Worm (Caenorhabditis elegans) whole organism, mixed stage, embryonic: ENCODE results near the gene Y55F3AM.9.
"Not testable (repeated sequence)": the region's sequence is repeated elsewhere in the genome, so short reads cannot be mapped to it uniquely, and the experiment has no call there.

Experiments
- M03D4.4 ChIP-seq: sonication (generic microtip); optimal IDR thresholded peaks from 2 replicates; lab custom pipeline; 2017; ENCODE audit warnings: mild to moderate bottlenecking, missing genetic modification characterization, missing compliant biosample characterization
- bed-3 ChIP-seq: fragments of 200-800 bp; sonication (Bioruptor generic); optimal IDR thresholded peaks from 3 replicates; lab custom pipeline; 2018; ENCODE audit warnings: mild to moderate bottlenecking, missing genetic modification characterization, moderate library complexity, missing compliant biosample characterization
- blmp-1 ChIP-seq: fragments of 150-350 bp; optimal IDR thresholded peaks from 2 replicates; lab custom pipeline; 2014; ENCODE audit warnings: missing biosample characterization, missing genetic modification characterization
- ceh-39 ChIP-seq: fragments of 150-350 bp; optimal IDR thresholded peaks from 2 replicates; lab custom pipeline; 2014; ENCODE audit warnings: missing biosample characterization, missing genetic modification characterization
- ceh-43 ChIP-seq: fragments of 200-800 bp; sonication (Bioruptor generic); optimal IDR thresholded peaks from 2 replicates; lab custom pipeline; 2018; ENCODE audit warnings: mild to moderate bottlenecking, missing genetic modification characterization, moderate library complexity, missing compliant biosample characterization
- ceh-83 ChIP-seq: fragments of 200-800 bp; sonication (Bioruptor generic); optimal IDR thresholded peaks from 2 replicates; lab custom pipeline; 2018; ENCODE audit warnings: mild to moderate bottlenecking, missing genetic modification characterization, missing compliant biosample characterization
- ces-1 ChIP-seq: fragments of 150-350 bp; optimal IDR thresholded peaks from 2 replicates; lab custom pipeline; 2014; ENCODE audit warnings: missing biosample characterization, missing genetic modification reagents, missing genetic modification characterization
- cnd-1 ChIP-seq: fragments of 200-800 bp; sonication (Bioruptor generic); optimal IDR thresholded peaks from 2 replicates; lab custom pipeline; 2018; ENCODE audit warnings: mild to moderate bottlenecking, missing genetic modification characterization, missing compliant biosample characterization
- drap-1 ChIP-seq: fragments of 200-800 bp; sonication (Bioruptor generic); optimal IDR thresholded peaks from 3 replicates; lab custom pipeline; 2018; ENCODE audit warnings: mild to moderate bottlenecking, missing genetic modification characterization, missing compliant biosample characterization
- elt-1 ChIP-seq: sonication (generic microtip); optimal IDR thresholded peaks from 2 replicates; lab custom pipeline; 2017; ENCODE audit warnings: missing genetic modification characterization, mild to moderate bottlenecking, missing compliant biosample characterization, antibody characterized with exemption, moderate library complexity, borderline replicate concordance; ENCODE audit not compliant: insufficient read depth
- elt-3 ChIP-seq: fragments of 150-350 bp; optimal IDR thresholded peaks from 2 replicates; lab custom pipeline; 2014; ENCODE audit warnings: missing biosample characterization, missing genetic modification characterization
- flh-1 ChIP-seq: fragments of 200-800 bp; sonication (Bioruptor generic); optimal IDR thresholded peaks from 2 replicates; lab custom pipeline; 2018; ENCODE audit warnings: mild to moderate bottlenecking, missing genetic modification characterization, moderate library complexity, missing compliant biosample characterization
- hlh-1 ChIP-seq: fragments of 150-350 bp; optimal IDR thresholded peaks from 2 replicates; lab custom pipeline; 2014; ENCODE audit warnings: missing biosample characterization, missing genetic modification reagents, missing genetic modification characterization
- lin-13 ChIP-seq: fragments of 150-350 bp; optimal IDR thresholded peaks from 2 replicates; lab custom pipeline; 2014; ENCODE audit warnings: missing biosample characterization, missing genetic modification characterization
- lin-32 ChIP-seq: fragments of 200-800 bp; sonication (Bioruptor generic); optimal IDR thresholded peaks from 2 replicates; lab custom pipeline; 2018; ENCODE audit warnings: mild to moderate bottlenecking, missing genetic modification characterization, missing compliant biosample characterization
- lsy-2 ChIP-seq: fragments of 150-350 bp; optimal IDR thresholded peaks from 2 replicates; lab custom pipeline; 2014; ENCODE audit warnings: missing biosample characterization, missing genetic modification characterization
- mab-5 ChIP-seq: fragments of 150-350 bp; optimal IDR thresholded peaks from 2 replicates; lab custom pipeline; 2014; ENCODE audit warnings: missing biosample characterization, missing genetic modification characterization
- mep-1 ChIP-seq: fragments of 150-350 bp; optimal IDR thresholded peaks from 2 replicates; lab custom pipeline; 2017; ENCODE audit warnings: missing biosample characterization, missing genetic modification reagents, missing genetic modification characterization, inconsistent platforms
- mls-2 ChIP-seq: sonication (generic microtip); optimal IDR thresholded peaks from 2 replicates; lab custom pipeline; 2016; ENCODE audit warnings: mild to moderate bottlenecking, missing genetic modification characterization, moderate library complexity, missing compliant biosample characterization
- nhr-12 ChIP-seq: fragments of 150-350 bp; optimal IDR thresholded peaks from 2 replicates; lab custom pipeline; 2014; ENCODE audit warnings: missing biosample characterization, missing genetic modification characterization
- nhr-237 ChIP-seq: fragments of 150-350 bp; optimal IDR thresholded peaks from 2 replicates; lab custom pipeline; 2014; ENCODE audit warnings: missing biosample characterization, missing genetic modification characterization
- nhr-28 ChIP-seq: fragments of 150-350 bp; optimal IDR thresholded peaks from 2 replicates; lab custom pipeline; 2014; ENCODE audit warnings: missing biosample characterization, missing genetic modification characterization
- nhr-76 ChIP-seq: sonication (generic microtip); optimal IDR thresholded peaks from 2 replicates; lab custom pipeline; 2017; ENCODE audit warnings: missing biosample characterization, missing genetic modification characterization
- pha-4 ChIP-seq: fragments of 150-350 bp; optimal IDR thresholded peaks from 2 replicates; lab custom pipeline; 2018; ENCODE audit warnings: missing biosample characterization, missing genetic modification reagents, missing genetic modification characterization
- sem-2 ChIP-seq: fragments of 200-800 bp; sonication (Bioruptor generic); optimal IDR thresholded peaks from 2 replicates; lab custom pipeline; 2018; ENCODE audit warnings: mild to moderate bottlenecking, missing genetic modification characterization, missing compliant biosample characterization
- snpc-4 ChIP-seq: fragments of 150-350 bp; optimal IDR thresholded peaks from 2 replicates; lab custom pipeline; 2014; ENCODE audit warnings: missing biosample characterization, missing genetic modification characterization
- sptf-1 ChIP-seq: sonication (generic microtip); optimal IDR thresholded peaks from 2 replicates; lab custom pipeline; 2017; ENCODE audit warnings: mild to moderate bottlenecking, missing genetic modification characterization, moderate library complexity, missing compliant biosample characterization
- tbx-8 ChIP-seq: fragments of 200-800 bp; sonication (Bioruptor generic); optimal IDR thresholded peaks from 2 replicates; lab custom pipeline; 2018; ENCODE audit warnings: mild to moderate bottlenecking, missing genetic modification characterization, moderate library complexity, missing compliant biosample characterization
- unc-120 ChIP-seq: sonication (generic microtip); optimal IDR thresholded peaks from 2 replicates; lab custom pipeline; 2017; ENCODE audit warnings: missing genetic modification characterization, missing compliant biosample characterization; ENCODE audit not compliant: poor library complexity, severe bottlenecking
- unc-39 ChIP-seq: fragments of 150-350 bp; optimal IDR thresholded peaks from 2 replicates; lab custom pipeline; 2014; ENCODE audit warnings: missing biosample characterization, missing genetic modification characterization
- unc-62 ChIP-seq: fragments of 150-350 bp; optimal IDR thresholded peaks from 2 replicates; lab custom pipeline; 2014; ENCODE audit warnings: missing biosample characterization, missing genetic modification reagents, missing genetic modification characterization
- zip-8 ChIP-seq: fragments of 150-350 bp; optimal IDR thresholded peaks from 2 replicates; lab custom pipeline; 2014; ENCODE audit warnings: missing biosample characterization, missing genetic modification characterization
- ztf-11 ChIP-seq: fragments of 150-350 bp; optimal IDR thresholded peaks from 2 replicates; lab custom pipeline; 2014; ENCODE audit warnings: missing biosample characterization, missing genetic modification characterization

The Y55F3AM.9 gene

DNA sequence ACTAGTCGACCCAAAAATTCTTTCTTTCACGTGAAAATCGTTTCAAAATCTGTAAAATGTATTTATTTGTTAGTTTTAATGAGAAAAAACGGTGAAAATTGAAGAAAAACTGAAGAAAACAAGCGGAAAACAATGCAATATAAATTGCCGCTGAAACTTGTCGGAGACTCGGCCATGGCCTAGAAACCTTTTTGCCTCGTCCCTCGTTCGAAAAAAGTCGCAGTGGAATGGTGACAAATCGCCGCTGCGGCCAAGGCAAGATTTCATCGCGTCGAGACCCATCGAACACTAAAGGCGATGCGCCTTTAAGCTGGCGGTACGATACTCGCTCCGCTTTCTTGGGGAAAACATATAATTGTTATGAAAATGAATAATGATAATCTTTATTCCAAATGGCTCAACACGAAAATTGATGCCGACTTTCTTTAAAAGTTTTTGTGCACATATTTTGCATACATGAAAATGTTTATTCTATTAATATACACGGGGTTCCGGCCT lies 42.2 kb upstream of the Y55F3AM.9 start, which contains the start of gene Y55F3AM.21:
TSS of gene Y55F3AM.21 (minus strand) at position 51 of the 498 bp plus-strand sequence.
- TF ChIP-seq sem-2; blmp-1 (tag; lab: Kevin White, UChicago); nhr-28 (tag; lab: Kevin White, UChicago): not testable (repeated sequence)

DNA sequence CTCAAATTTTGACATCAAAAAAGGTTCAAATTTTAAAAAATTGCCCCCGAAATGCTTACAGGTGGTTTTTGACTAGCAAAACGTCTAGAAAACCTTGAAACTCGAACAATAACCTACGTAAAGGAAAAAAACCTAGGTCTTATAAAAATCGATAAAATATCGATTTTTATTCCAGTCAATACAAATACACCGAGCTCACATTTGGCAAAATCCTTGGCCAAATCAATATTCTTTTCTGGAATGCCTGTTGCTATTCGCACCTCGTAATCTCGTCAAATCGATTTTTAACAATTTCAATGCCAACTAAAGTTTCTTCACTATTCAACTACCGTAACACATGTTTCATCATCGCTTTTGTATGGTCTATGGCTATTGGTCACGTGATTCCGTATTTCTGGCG lies 37.5 kb upstream of the Y55F3AM.9 start:
- TF ChIP-seq unc-120 = no peak
- no peak for TF ChIP-seq sem-2
- TF ChIP-seq mls-2 (tag; lab: Kevin White, UChicago) = no peak
- no peak for TF ChIP-seq hlh-1
- TF ChIP-seq M03D4.4 (tag; lab: Kevin White, UChicago) = no peak
- no peak for TF ChIP-seq ceh-39 (tag; lab: Kevin White, UChicago)
- no peak for TF ChIP-seq nhr-76
- TF ChIP-seq lin-32 (GFP tag; lab: Kevin White, UChicago) = no peak
- no peak for TF ChIP-seq ces-1 (GFP tag; lab: Kevin White, UChicago)
- TF ChIP-seq flh-1 (GFP tag; lab: Kevin White, UChicago) = no peak
- no peak for TF ChIP-seq sptf-1 (tag; lab: Kevin White, UChicago)
- no peak for TF ChIP-seq ceh-43
- no peak for TF ChIP-seq nhr-12
- no peak for TF ChIP-seq nhr-237 (tag; lab: Kevin White, UChicago)
- TF ChIP-seq tbx-8 = no peak
- no peak for TF ChIP-seq blmp-1 (tag; lab: Kevin White, UChicago)
- no peak for TF ChIP-seq elt-1
- TF ChIP-seq nhr-28 (tag; lab: Kevin White, UChicago) = no peak
- TF ChIP-seq lsy-2 (tag; lab: Kevin White, UChicago) = no peak
- TF ChIP-seq snpc-4 (tag; lab: Kevin White, UChicago) = no peak

DNA sequence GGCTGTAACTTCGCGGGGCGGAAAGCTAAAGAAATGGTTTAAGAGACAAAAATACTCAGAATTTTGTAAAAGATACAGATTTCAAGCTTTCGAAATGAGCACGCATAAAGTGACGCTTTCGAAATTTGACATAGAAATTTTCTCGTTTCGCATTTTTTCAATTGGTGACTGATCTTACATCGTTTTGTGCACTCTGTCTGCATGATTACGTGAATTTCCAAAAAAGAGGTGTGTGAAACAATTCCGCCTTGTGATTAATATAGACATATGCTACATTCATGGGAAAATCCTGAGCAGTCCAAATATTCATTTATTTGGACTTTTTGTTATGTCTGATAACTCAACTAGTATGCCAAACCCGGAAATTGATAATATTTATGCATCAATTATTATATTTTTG lies 36.1 kb upstream of the Y55F3AM.9 start, which contains the start of gene srx-12:
TSS of gene srx-12 (plus strand) at position 301 of the 400 bp plus-strand sequence.
- TF ChIP-seq ztf-11 (tag; lab: Kevin White, UChicago) = no peak
- TF ChIP-seq nhr-237 (tag; lab: Kevin White, UChicago) = no peak
- TF ChIP-seq unc-120 = no peak
- TF ChIP-seq sem-2 = no peak
- no peak for TF ChIP-seq M03D4.4 (tag; lab: Kevin White, UChicago)
- no peak for TF ChIP-seq drap-1
- TF ChIP-seq snpc-4 (tag; lab: Kevin White, UChicago) = no peak
- no peak for TF ChIP-seq lin-13 (tag; lab: Kevin White, UChicago)
- TF ChIP-seq elt-3 (tag; lab: Kevin White, UChicago) = no peak
- TF ChIP-seq bed-3 (GFP tag; lab: Kevin White, UChicago) = no peak
- TF ChIP-seq nhr-28 (tag; lab: Kevin White, UChicago) = no peak
- TF ChIP-seq tbx-8 = no peak
- TF ChIP-seq unc-39 (tag; lab: Kevin White, UChicago) = no peak

DNA sequence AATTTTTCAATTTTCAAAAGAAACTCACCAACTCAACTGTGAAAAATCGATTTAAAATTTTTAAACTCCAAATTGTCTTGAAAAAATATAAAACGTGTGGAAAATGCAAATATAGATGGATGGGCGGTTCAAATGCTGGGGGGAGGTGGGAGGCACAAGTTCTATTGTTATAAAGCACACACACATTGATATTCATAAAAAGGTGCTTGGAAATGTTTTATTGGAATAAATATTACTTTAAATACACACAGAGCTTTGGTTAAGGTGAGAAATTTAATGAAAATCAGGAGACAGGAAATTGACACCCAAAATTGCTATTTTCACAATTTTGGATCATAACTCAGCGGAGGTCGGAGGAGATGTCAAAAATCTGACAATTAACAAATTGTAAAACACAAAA lies 34.8 kb upstream of the Y55F3AM.9 start, which contains the start of gene Y55F3AM.11:
TSS of gene Y55F3AM.11 (minus strand) at position 101 of the 400 bp plus-strand sequence.
- TF ChIP-seq ceh-39 (tag; lab: Kevin White, UChicago) (no peak), lin-13 (tag; lab: Kevin White, UChicago) (no peak), elt-1 (no peak), nhr-237 (tag; lab: Kevin White, UChicago) (no peak), snpc-4 (tag; lab: Kevin White, UChicago) (no peak)

DNA sequence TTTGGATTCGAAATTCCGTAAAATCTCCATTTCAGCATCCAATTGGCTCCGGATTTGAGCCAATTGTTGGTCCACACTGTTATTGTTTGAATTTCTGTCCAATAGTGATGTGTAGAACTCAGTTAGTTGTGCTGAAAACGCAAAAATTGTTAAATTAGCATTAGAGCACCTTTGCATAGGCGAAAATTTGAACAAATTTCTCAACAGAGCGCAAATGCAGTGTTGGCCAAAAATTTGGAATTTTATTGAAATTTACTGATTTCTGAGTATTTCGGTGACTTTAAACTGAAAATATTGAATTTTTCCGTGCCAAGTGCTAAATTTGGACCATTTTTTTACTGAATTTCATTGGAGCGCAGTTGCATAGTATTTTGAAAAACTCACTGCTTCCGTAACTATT lies 31.0 kb upstream of the Y55F3AM.9 start:
- TF ChIP-seq elt-1 (no peak), nhr-76 (no peak), cnd-1 (no peak), elt-3 (tag; lab: Kevin White, UChicago) (no peak), nhr-12 (no peak), sem-2 (no peak), tbx-8 (no peak), zip-8 (no peak), hlh-1 (no peak), lin-32 (GFP tag; lab: Kevin White, UChicago) (no peak), nhr-28 (tag; lab: Kevin White, UChicago) (no peak), mls-2 (tag; lab: Kevin White, UChicago) (no peak), ces-1 (GFP tag; lab: Kevin White, UChicago) (no peak)

DNA sequence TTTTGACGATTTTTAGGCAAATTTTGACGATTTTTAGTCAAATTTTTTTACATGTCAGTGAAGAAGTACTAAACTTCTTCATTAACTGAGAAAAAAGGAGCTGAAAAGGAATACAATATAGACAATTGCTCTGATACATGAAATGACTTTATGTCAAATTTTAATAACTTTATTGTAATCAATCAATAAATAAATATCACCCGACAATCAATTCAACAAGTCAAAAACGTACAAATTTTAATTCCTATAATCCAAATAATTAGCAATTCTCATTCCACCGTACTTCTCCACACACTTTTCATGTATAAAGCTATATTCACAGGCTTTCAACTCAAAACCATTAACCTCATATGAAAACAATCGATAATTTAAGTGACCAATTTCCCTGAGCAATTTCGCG lies 29.0 kb upstream of the Y55F3AM.9 start:
- TF ChIP-seq sem-2 (no peak), zip-8 (no peak), drap-1 (no peak), bed-3 (GFP tag; lab: Kevin White, UChicago) (no peak), ces-1 (GFP tag; lab: Kevin White, UChicago) (no peak), lsy-2 (tag; lab: Kevin White, UChicago) (no peak), sptf-1 (tag; lab: Kevin White, UChicago) (no peak), ztf-11 (tag; lab: Kevin White, UChicago) (no peak), nhr-76 (no peak), ceh-83 (GFP tag; lab: Kevin White, UChicago) (no peak), mep-1 (tag; lab: Kevin White, UChicago) (no peak), nhr-28 (tag; lab: Kevin White, UChicago) (no peak), hlh-1 (no peak), pha-4 (tag; lab: Kevin White, UChicago) (no peak), elt-3 (tag; lab: Kevin White, UChicago) (no peak), cnd-1 (no peak), mab-5 (tag; lab: Kevin White, UChicago) (no peak), unc-62 (GFP tag; lab: Kevin White, UChicago) (no peak), M03D4.4 (tag; lab: Kevin White, UChicago) (no peak), tbx-8 (no peak)
